Worm (Caenorhabditis elegans): ENCODE results near the gene T01G6.10.

DNA sequence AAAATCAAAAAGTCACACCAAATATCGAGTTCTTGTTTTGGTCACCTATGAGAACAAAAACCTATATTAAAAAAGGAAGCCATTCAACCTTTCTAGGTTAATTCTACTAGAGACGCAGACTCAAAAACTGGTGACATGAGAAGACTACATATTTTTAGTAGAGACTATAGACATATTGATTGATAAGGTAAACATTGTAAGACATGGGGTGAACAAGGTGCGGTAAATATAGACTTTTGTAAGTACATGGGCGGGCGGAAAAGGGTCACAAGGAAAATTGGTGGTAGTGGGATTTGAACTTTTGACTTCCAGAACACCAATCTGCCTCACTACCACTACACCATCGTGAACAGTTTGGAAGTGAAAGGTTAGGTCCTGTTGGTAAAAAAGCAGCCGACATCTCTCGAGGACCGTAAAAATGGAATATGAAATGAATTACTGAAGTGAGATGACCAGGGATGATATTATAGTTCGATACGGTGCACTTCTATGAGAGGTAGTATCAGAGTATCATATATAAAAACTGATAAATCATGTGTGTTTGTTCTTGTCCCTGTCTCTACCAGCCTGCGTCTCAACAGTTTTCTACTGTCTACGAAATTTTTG is 18.6 kb downstream of the T01G6.10 start, which contains the start of gene nhr-212:
- TF ChIP-seq tab-1 (GFP tag; IDR thresholded peaks at IDR 0.05) (no peak), flt-1 (GFP tag; IDR thresholded peaks at IDR 0.05) (no peak), ref-1 (GFP tag; conservative IDR thresholded peaks at IDR 0.05) (no peak), T22C8.4 (GFP tag; IDR thresholded peaks at IDR 0.05) (no peak), cog-1 (tag; optimal IDR thresholded peaks at IDR 0.05) (no peak), klf-2 (GFP tag; conservative IDR thresholded peaks at IDR 0.05) (no peak), ztf-23 (GFP tag; IDR thresholded peaks at IDR 0.05) (no peak), med-1 (GFP tag; optimal IDR thresholded peaks at IDR 0.05; ENCODE audit: insufficient read depth) (no peak)

All from whole organism, midembryonic.